Worm (Caenorhabditis elegans): ENCODE data around the gene ccch-5.

Gene ccch-5

DNA sequence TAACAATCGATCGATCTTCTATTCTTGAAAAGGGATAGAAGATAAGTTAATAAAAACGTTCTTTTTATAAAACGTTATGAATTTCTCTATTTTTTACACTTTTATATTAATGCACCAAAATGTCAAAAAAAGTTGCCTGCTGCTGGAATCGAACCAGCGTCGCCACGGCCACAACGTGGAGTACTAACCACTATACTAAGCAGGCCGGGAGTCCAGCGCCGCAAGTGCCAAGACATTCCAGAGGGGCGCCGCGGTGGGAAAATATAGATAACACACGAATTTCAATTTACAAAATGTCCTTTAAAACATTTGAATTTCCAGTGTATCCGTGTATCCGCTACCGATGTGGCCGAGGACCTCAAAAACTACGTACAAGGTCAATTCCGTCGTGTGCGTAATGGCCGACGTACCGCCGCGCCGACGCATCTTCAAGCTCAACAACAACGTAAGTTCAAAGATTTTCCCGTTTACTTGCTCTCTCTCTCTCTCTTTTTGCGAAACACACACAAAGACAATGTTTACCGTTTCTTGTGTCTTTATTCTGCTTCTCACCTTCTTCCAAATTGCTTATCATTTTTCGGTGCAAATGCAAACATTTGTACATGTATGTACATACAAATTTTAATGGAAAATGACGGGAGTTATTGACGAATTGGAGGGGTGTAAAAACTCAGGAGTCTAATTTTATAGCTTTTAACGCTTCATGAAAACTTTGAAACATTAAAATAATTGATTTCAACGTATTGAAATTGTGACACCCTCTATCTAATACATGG, 30.3 kb upstream of the ccch-5 start (continued):
- TF ChIP-seq hlh-30 (tag; optimal IDR thresholded peaks at IDR 0.05; ENCODE audit: insufficient read depth) (no peak), snpc-1.2 (GFP tag; IDR thresholded peaks at IDR 0.05) (peak; percentile 99), zip-11 (GFP tag; IDR thresholded peaks at IDR 0.05) (no peak), unc-39 (tag; optimal IDR thresholded peaks at IDR 0.05) (no peak), pqm-1 (tag; optimal IDR thresholded peaks at IDR 0.05) (peak; percentile 51), F49E8.2 (tag; optimal IDR thresholded peaks at IDR 0.05; ENCODE audit: borderline replicate concordance) (peak; percentile 31), daf-19 (GFP tag; conservative IDR thresholded peaks at IDR 0.05) (no peak), hlh-11 (tag; optimal IDR thresholded peaks at IDR 0.05) (peak; percentile 27), unc-62 (GFP tag; optimal IDR thresholded peaks at IDR 0.05 in 1 of 2) (no peak), unc-62 (tag; optimal IDR thresholded peaks at IDR 0.05) (no peak), nhr-28 (tag; optimal IDR thresholded peaks at IDR 0.05) (peak; percentile 45), ztf-7 (tag; optimal IDR thresholded peaks at IDR 0.05) (no peak), ceh-28 (tag; optimal IDR thresholded peaks at IDR 0.05) (no peak), nhr-102 (tag; optimal IDR thresholded peaks at IDR 0.05) (peak; percentile 2), Y105C5A.15 (GFP tag; IDR thresholded peaks at IDR 0.05) (no peak), arid-1 (GFP tag; conservative IDR thresholded peaks at IDR 0.05) (no peak), ceh-82 (tag; optimal IDR thresholded peaks at IDR 0.05) (no peak), skn-1 (tag; optimal IDR thresholded peaks at IDR 0.05) (no peak), duxl-1 (tag; optimal IDR thresholded peaks at IDR 0.05; ENCODE audit: poor library complexity) (no peak), daf-16 (GFP tag; optimal IDR thresholded peaks at IDR 0.05) (peak in 1 of 2 experiments; percentile 47), daf-16 (tag; optimal IDR thresholded peaks at IDR 0.05) (peak; percentile 75), saeg-2 (GFP tag; IDR thresholded peaks at IDR 0.05) (0 out of 2 replicates have a peak, but pooled peaks have one; percentile 30), lin-38 (GFP tag; IDR thresholded peaks at IDR 0.05) (peak; percentile 52), F26F4.8 (GFP tag; conservative IDR thresholded peaks at IDR 0.05) (0 out of 2 replicates have a peak, but pooled peaks have one; percentile 6), dmd-6 (GFP tag; IDR thresholded peaks at IDR 0.05) (no peak)

DNA sequence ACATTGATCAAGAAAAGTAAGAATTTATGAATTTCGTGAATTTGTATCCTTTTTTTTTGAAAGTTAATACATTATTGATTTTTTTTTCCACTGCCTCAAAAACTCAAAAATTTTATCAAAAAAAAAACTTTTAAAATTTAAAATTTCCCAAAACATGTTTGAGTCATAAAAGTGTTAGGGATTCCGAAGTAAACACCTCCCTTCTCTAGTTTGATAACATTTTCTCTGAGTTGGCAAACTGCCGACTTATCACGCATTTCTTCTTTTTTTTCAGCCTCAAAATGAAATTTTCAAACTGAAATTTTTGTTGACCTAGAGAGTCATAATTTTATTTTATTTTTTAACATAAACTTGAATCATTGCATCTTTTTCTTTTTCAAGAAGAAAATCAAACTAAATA, 28.5 kb upstream of the ccch-5 start:
- TF ChIP-seq daf-16 (GFP tag; optimal IDR thresholded peaks at IDR 0.05) (no peak), daf-16 (tag; optimal IDR thresholded peaks at IDR 0.05) (peak; percentile 92), php-3 (GFP tag; IDR thresholded peaks at IDR 0.05) (no peak)

DNA sequence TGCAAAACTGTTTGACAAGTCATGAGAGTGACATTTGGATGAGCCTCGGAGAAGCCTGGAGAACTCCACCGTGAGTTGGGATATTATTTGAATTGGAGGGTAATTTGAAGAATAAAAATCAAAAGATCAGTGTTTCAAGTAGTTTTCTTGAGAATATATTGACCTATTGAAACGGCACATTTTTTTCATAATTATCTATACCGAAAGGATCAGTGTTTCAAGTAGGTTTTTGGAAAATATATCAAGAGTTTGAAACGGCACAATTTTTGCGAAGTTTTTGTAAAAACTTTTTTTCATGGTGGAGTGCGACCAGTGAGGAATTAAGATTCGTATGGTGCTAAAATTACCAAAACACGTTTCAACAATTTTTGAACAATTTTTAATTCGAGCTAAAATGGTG, 27.4 kb upstream of the ccch-5 start:
- TF ChIP-seq snpc-1.2 (GFP tag; IDR thresholded peaks at IDR 0.05) (peak; percentile 66), fkh-10 (GFP tag; optimal IDR thresholded peaks at IDR 0.05) (no peak)

DNA sequence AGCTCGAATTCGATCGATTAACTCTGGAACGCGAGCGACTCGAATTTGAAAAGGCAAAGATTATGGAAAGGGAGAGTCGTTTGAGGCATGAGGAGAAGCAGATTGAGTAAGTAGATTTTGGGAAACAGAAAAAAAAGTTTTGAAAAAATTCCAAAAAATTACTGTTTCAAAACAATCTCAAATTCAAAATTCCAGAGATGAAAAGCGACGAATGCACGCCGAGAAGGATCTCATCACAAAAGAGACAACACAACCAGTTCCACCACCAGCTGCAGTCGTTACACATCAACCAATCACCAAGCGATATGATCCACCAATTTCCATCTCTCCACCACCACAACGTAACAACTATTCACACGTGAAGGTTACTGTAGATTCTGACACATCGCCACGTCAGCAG, 25.1 kb upstream of the ccch-5 start:
- TF ChIP-seq nhr-6 (tag; optimal IDR thresholded peaks at IDR 0.05) (no peak), unc-62 (GFP tag; optimal IDR thresholded peaks at IDR 0.05 in 1 of 2) (peak in 1 of 2 experiments; percentile 98), unc-62 (tag; optimal IDR thresholded peaks at IDR 0.05) (no peak), Y105C5A.15 (GFP tag; IDR thresholded peaks at IDR 0.05) (no peak), nhr-48 (tag; optimal IDR thresholded peaks at IDR 0.05) (no peak), mdt-29 (GFP tag; IDR thresholded peaks at IDR 0.05) (no peak)

DNA sequence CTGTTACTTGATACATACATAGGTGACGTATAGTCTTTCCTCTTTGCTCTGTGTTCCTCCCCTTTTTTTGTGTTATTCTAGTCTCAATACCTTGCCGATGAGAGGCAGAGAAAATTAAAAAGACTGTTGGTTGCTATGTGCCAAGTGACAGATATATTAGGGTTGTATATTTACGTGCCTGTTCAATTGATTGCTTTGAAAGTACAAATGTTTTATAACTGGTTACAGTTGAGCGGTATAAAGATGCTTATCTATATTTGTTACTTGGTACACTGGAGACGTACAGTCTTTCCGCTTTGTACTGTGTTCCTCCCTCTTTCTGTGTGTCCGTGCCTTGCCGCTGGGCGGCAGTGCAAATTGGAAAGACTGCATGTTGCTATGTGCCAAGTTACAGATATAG, 16.2 kb upstream of the ccch-5 start:
- TF ChIP-seq ztf-7 (tag; optimal IDR thresholded peaks at IDR 0.05) (no peak), ceh-20 (GFP tag; IDR thresholded peaks at IDR 0.05) (no peak), Y48G9A.11 (GFP tag; IDR thresholded peaks at IDR 0.05) (no peak), rbr-2 (tag; optimal IDR thresholded peaks at IDR 0.05) (no peak), ces-1 (GFP tag; optimal IDR thresholded peaks at IDR 0.05) (no peak), nhr-41 (GFP tag; IDR thresholded peaks at IDR 0.05) (no peak), nhr-6 (tag; optimal IDR thresholded peaks at IDR 0.05) (no peak), lin-15B (tag; optimal IDR thresholded peaks at IDR 0.05) (no peak), T20F7.1 (GFP tag; optimal IDR thresholded peaks at IDR 0.05) (no peak), lin-39 (tag; optimal IDR thresholded peaks at IDR 0.05) (no peak), madf-9 (GFP tag; conservative IDR thresholded peaks at IDR 0.05) (no peak), daf-19 (GFP tag; conservative IDR thresholded peaks at IDR 0.05) (no peak), php-3 (GFP tag; IDR thresholded peaks at IDR 0.05) (no peak), nhr-77 (tag; optimal IDR thresholded peaks at IDR 0.05) (no peak), snpc-4 (tag; optimal IDR thresholded peaks at IDR 0.05) (no peak), hlh-30 (tag; optimal IDR thresholded peaks at IDR 0.05; ENCODE audit: insufficient read depth) (no peak), mdl-1 (tag; optimal IDR thresholded peaks at IDR 0.05) (no peak), zfp-3 (GFP tag; conservative IDR thresholded peaks at IDR 0.05) (no peak)
